Fruit fly (Drosophila melanogaster) Kc167 (cell line): ENCODE measurements around the gene CG11085.

Experiments
- h ChIP-seq: fragments of >200 bp; optimal IDR thresholded peaks from 3 replicates; lab custom pipeline; 2018; ENCODE audit warnings: missing external identifiers
- insv ChIP-seq: fragments of >200 bp; optimal IDR thresholded peaks from 3 replicates; lab custom pipeline; 2018; ENCODE audit warnings: missing external identifiers
- psq ChIP-seq: fragments of >200 bp; optimal IDR thresholded peaks from 2 replicates; lab custom pipeline; 2017; ENCODE audit warnings: missing external identifiers
- ttk ChIP-seq: sonication (Bioruptor generic); optimal IDR thresholded peaks from 2 replicates; lab custom pipeline; 2017; ENCODE audit warnings: missing external identifiers

DNA sequence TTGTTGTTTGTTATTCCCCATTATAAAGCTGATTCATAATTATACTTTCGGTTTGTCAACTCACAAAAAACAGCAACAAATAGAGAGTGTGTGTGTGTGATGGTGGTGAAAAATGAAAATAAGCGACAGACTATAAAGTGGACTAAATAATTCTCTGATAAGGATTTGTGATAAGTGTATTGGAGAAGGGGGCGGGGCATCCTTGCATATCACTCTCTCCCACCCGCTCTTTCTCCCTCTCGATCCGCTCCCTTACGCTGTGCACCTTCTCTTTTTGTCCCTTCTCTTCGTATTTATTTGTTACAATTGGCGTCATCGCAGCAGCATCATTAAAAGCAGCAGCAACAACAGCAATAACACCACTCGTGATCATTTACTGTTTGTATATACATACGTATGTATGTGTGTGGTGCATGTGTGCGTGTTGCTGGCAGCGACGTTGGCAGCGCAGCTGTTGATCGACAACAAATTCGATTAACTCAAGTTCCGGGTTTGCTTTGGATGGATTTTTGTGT lies 45.4 kb downstream of the CG11085 start:
- TF ChIP-seq h (lab: Kevin White, UChicago) (no peak), insv (lab: Kevin White, UChicago) (no peak), ttk (lab: Kevin White, UChicago) (no peak), psq (lab: Kevin White, UChicago) (no peak)
